Worm (Caenorhabditis elegans) whole organism, L1 larva: ENCODE results near the gene Y45G5AM.5.

Source experiments
- aha-1 ChIP-seq: fragments of 150-350 bp; optimal IDR thresholded peaks from 2 replicates; lab custom pipeline; 2014; ENCODE audit warnings: missing biosample characterization, missing genetic modification characterization
- blmp-1 ChIP-seq: fragments of 150-350 bp; optimal IDR thresholded peaks from 2 replicates; lab custom pipeline; 2014; ENCODE audit warnings: missing biosample characterization, missing genetic modification characterization
- ceh-82 ChIP-seq, 3 experiments: fragments of 150-350 bp in 1 of 3; sonication (generic microtip) in 2 of 3; optimal IDR thresholded peaks; 2 replicates each; lab custom pipeline; 2014 to 2017; ENCODE audit warnings: missing biosample characterization in 3 of 3, missing genetic modification characterization in 3 of 3
- ceh-90 ChIP-seq: sonication (generic microtip); optimal IDR thresholded peaks from 2 replicates; lab custom pipeline; 2016; ENCODE audit warnings: missing genetic modification characterization, missing compliant biosample characterization
- efl-3 ChIP-seq: fragments of 200-800 bp; sonication (Bioruptor generic); optimal IDR thresholded peaks from 2 replicates; lab custom pipeline; 2018; ENCODE audit warnings: mild to moderate bottlenecking, missing genetic modification characterization, missing compliant biosample characterization
- egl-13 ChIP-seq: sonication (generic microtip); optimal IDR thresholded peaks from 2 replicates; lab custom pipeline; 2016; ENCODE audit warnings: missing genotype, missing genetic modification reagents, missing genetic modification characterization, missing compliant biosample characterization
- egl-27 ChIP-seq, 2 experiments: fragments of 150-350 bp in 1 of 2; sonication (generic microtip); optimal IDR thresholded peaks; 3 replicates each; lab custom pipeline; 2017 to 2018; ENCODE audit warnings: missing biosample characterization in 2 of 2, missing genetic modification characterization in 2 of 2, missing genetic modification reagents in 2 of 2
- elt-2 ChIP-seq: sonication (generic microtip); optimal IDR thresholded peaks from 2 replicates; lab custom pipeline; 2016; ENCODE audit warnings: missing genetic modification characterization, mild to moderate bottlenecking, inconsistent platforms, missing compliant biosample characterization, missing genetic modification reagents
- elt-3 ChIP-seq, 6 experiments: fragments of 150-350 bp in 1 of 6; sonication (generic microtip); optimal IDR thresholded peaks; 2 replicates each; lab custom pipeline; 2017 to 2018; ENCODE audit warnings: missing biosample characterization in 6 of 6, missing genetic modification characterization in 6 of 6, inconsistent platforms in 1 of 6
- fkh-4 ChIP-seq: sonication (generic microtip); optimal IDR thresholded peaks from 2 replicates; lab custom pipeline; 2016; ENCODE audit warnings: missing compliant biosample characterization, missing genetic modification characterization, borderline replicate concordance
- grh-1 ChIP-seq: fragments of 200-800 bp; sonication (Bioruptor generic); IDR thresholded peaks from 2 replicates; pipeline ENCODE4 v1.3.6; 2022; ENCODE audit warnings: missing genetic modification reagents, missing genetic modification characterization, missing compliant biosample characterization
- jun-1 ChIP-seq: fragments of 150-350 bp; optimal IDR thresholded peaks from 2 replicates; lab custom pipeline; 2014; ENCODE audit warnings: missing biosample characterization, missing genetic modification reagents, missing genetic modification characterization
- lin-35 ChIP-seq, 2 experiments: fragments of 150-350 bp; optimal IDR thresholded peaks; 2 replicates each; lab custom pipeline; 2014; ENCODE audit warnings: missing biosample characterization in 2 of 2, missing genetic modification characterization in 2 of 2, missing genetic modification reagents in 2 of 2
- lin-39 ChIP-seq: fragments of 150-350 bp; optimal IDR thresholded peaks from 2 replicates; lab custom pipeline; 2014; ENCODE audit warnings: missing biosample characterization, missing genetic modification reagents, missing genetic modification characterization
- lir-3 ChIP-seq: sonication (generic microtip); optimal IDR thresholded peaks from 2 replicates; lab custom pipeline; 2016; ENCODE audit warnings: mild to moderate bottlenecking, missing genetic modification characterization, moderate library complexity, missing compliant biosample characterization; ENCODE audit not compliant: poor library complexity
- lsy-2 ChIP-seq, 2 experiments: fragments of 150-350 bp; optimal IDR thresholded peaks; 2 replicates each; lab custom pipeline; 2014; ENCODE audit warnings: missing biosample characterization in 2 of 2, missing genetic modification characterization in 2 of 2
- mdl-1 ChIP-seq, 2 experiments: fragments of 150-350 bp; optimal IDR thresholded peaks; 2 replicates each; lab custom pipeline; 2014 to 2017; ENCODE audit warnings: missing biosample characterization in 2 of 2, missing genetic modification characterization in 2 of 2, inconsistent platforms in 1 of 2
- nhr-12 ChIP-seq: sonication (generic microtip); optimal IDR thresholded peaks from 2 replicates; lab custom pipeline; 2017; ENCODE audit warnings: missing biosample characterization, missing genetic modification characterization
- nhr-19 ChIP-seq: fragments of 200-800 bp; sonication (Bioruptor generic); conservative IDR thresholded peaks from 2 replicates; pipeline ENCODE4 v1.3.6; 2022; ENCODE audit warnings: missing genetic modification characterization, missing compliant biosample characterization
- nhr-28 ChIP-seq: fragments of 150-350 bp; optimal IDR thresholded peaks from 2 replicates; lab custom pipeline; 2014; ENCODE audit warnings: missing biosample characterization, missing genetic modification characterization
- nhr-90 ChIP-seq: sonication (generic microtip); optimal IDR thresholded peaks from 2 replicates; lab custom pipeline; 2016; ENCODE audit warnings: mild to moderate bottlenecking, missing genetic modification characterization, missing compliant biosample characterization; ENCODE audit not compliant: poor library complexity
- pax-3 ChIP-seq: fragments of 200-800 bp; sonication (Bioruptor generic); optimal IDR thresholded peaks from 2 replicates; lab custom pipeline; 2018; ENCODE audit warnings: mild to moderate bottlenecking, missing genetic modification characterization, moderate library complexity, missing compliant biosample characterization
- pqm-1 ChIP-seq: sonication (generic microtip); optimal IDR thresholded peaks from 3 replicates; lab custom pipeline; 2017; ENCODE audit warnings: missing biosample characterization, missing genetic modification characterization
- snu-23 ChIP-seq: sonication (generic microtip); optimal IDR thresholded peaks from 2 replicates; lab custom pipeline; 2016; ENCODE audit warnings: missing genetic modification characterization, missing compliant biosample characterization
- sox-4 ChIP-seq: sonication (generic microtip); optimal IDR thresholded peaks from 2 replicates; lab custom pipeline; 2016; ENCODE audit warnings: missing genetic modification characterization, missing compliant biosample characterization
- tbx-2 ChIP-seq: sonication (generic microtip); optimal IDR thresholded peaks from 2 replicates; lab custom pipeline; 2016; ENCODE audit warnings: missing genetic modification characterization, missing compliant biosample characterization
- tlp-1 ChIP-seq: fragments of 150-350 bp; optimal IDR thresholded peaks from 2 replicates; lab custom pipeline; 2014; ENCODE audit warnings: missing biosample characterization, missing genetic modification characterization
- unc-30 ChIP-seq: sonication (generic microtip); optimal IDR thresholded peaks from 2 replicates; lab custom pipeline; 2017; ENCODE audit warnings: missing biosample characterization, missing genetic modification characterization
- zag-1 ChIP-seq: fragments of 150-350 bp; optimal IDR thresholded peaks from 2 replicates; lab custom pipeline; 2014; ENCODE audit warnings: missing biosample characterization, missing genetic modification characterization
- ztf-11 ChIP-seq, 2 experiments: sonication (generic microtip); optimal IDR thresholded peaks; 2 replicates each; lab custom pipeline; 2016 to 2017; ENCODE audit warnings: missing genetic modification characterization in 2 of 2, missing biosample characterization in 1 of 2, missing compliant biosample characterization in 1 of 2

Y45G5AM.5 gene

ce11 chrV:4195283-4195682, 35.1 kb downstream of the Y45G5AM.5 start, which contains the start of gene algn-5:
Gene algn-5 (plus strand): TSS chrV:4195577.
- TF ChIP-seq pqm-1 (tag; lab: Kevin White, UChicago) (no peak), ceh-82 (tag; optimal IDR thresholded peaks at IDR 0.05; lab: Kevin White, UChicago) (no peak), lir-3 (tag; lab: Kevin White, UChicago) (no peak), aha-1 (tag; lab: Kevin White, UChicago) (no peak), mdl-1 (tag; optimal IDR thresholded peaks at IDR 0.05; lab: Kevin White, UChicago) (no peak), tlp-1 (tag; lab: Kevin White, UChicago) (no peak), elt-2 (tag; lab: Kevin White, UChicago) (no peak), efl-3 (GFP tag; lab: Kevin White, UChicago) (no peak), unc-30 (tag; lab: Kevin White, UChicago) (no peak), ceh-90 (no peak), pax-3 (tag; lab: Kevin White, UChicago) (no peak), lin-35 (GFP tag; optimal IDR thresholded peaks at IDR 0.05; lab: Kevin White, UChicago) (no peak), zag-1 (tag; lab: Kevin White, UChicago) (no peak), sox-4 (tag; lab: Kevin White, UChicago) (no peak), ztf-11 (tag; optimal IDR thresholded peaks at IDR 0.05; lab: Kevin White, UChicago) (no peak), elt-3 (tag; optimal IDR thresholded peaks at IDR 0.05; lab: Kevin White, UChicago) (no peak), snu-23 (GFP tag; lab: Kevin White, UChicago) (no peak), tbx-2 (tag; lab: Kevin White, UChicago) (no peak)

ce11 chrV:4199185-4199584, 39.0 kb downstream of the Y45G5AM.5 start, which contains the start of gene rpac-40:
Gene rpac-40 (plus strand): TSS chrV:4199485.
- TF ChIP-seq egl-13 (tag; lab: Kevin White, UChicago) (no peak), elt-2 (tag; lab: Kevin White, UChicago) (no peak), nhr-12 (tag; lab: Kevin White, UChicago) (no peak), lsy-2 (tag; optimal IDR thresholded peaks at IDR 0.05; lab: Kevin White, UChicago) (no peak), tbx-2 (tag; lab: Kevin White, UChicago) (no peak), nhr-19 (GFP tag; lab: Robert Waterston, UW) (no peak), lin-39 (tag; lab: Kevin White, UChicago) (no peak), egl-27 (tag; optimal IDR thresholded peaks at IDR 0.05; lab: Kevin White, UChicago) (no peak), jun-1 (tag; lab: Kevin White, UChicago) (no peak), ceh-82 (tag; optimal IDR thresholded peaks at IDR 0.05; lab: Kevin White, UChicago) (no peak), nhr-28 (tag; lab: Kevin White, UChicago) (no peak), lir-3 (tag; lab: Kevin White, UChicago) (no peak)

- no peak for TF ChIP-seq blmp-1 (tag; lab: Kevin White, UChicago)
- no peak for TF ChIP-seq mdl-1 (tag; optimal IDR thresholded peaks at IDR 0.05; lab: Kevin White, UChicago)
- TF ChIP-seq nhr-90 (tag; lab: Kevin White, UChicago), result no peak
- TF ChIP-seq grh-1 (GFP tag; lab: Robert Waterston, UW), result no peak
- no peak for TF ChIP-seq jun-1 (tag; lab: Kevin White, UChicago)
- TF ChIP-seq fkh-4 (tag; lab: Kevin White, UChicago), result no peak
Measured at ce11 chrV:4204421-4204820, 44.2 kb downstream of the Y45G5AM.5 start, which contains the start of gene H43I07.1. Gene H43I07.1 (plus strand): TSS chrV:4204721.
